Worm (Caenorhabditis elegans) whole organism, L4/young adult: ENCODE results near the gene mog-5.

Experiments used
- W03F9.2 ChIP-seq: fragments of 150-350 bp; optimal IDR thresholded peaks from 2 replicates; lab custom pipeline; 2014; ENCODE audit warnings: missing biosample characterization, missing genetic modification characterization
- dao-5 ChIP-seq: sonication (generic microtip); optimal IDR thresholded peaks from 2 replicates; lab custom pipeline; 2016; ENCODE audit warnings: missing genotype, missing genetic modification characterization, moderate library complexity, missing compliant biosample characterization
- him-1 ChIP-seq: sonication (generic microtip); optimal IDR thresholded peaks from 2 replicates; lab custom pipeline; 2016; ENCODE audit warnings: missing genotype, missing genetic modification reagents, missing genetic modification characterization, missing compliant biosample characterization

The mog-5 gene

ce11 chrII:5446506-5446905 lies 47.2 kb downstream of the mog-5 start, which contains the start of gene nmr-1:
TSS of gene nmr-1 (minus strand) at chrII:5446606.
- TF ChIP-seq W03F9.2 (tag; lab: Kevin White, UChicago) (no peak), him-1 (tag; lab: Kevin White, UChicago) (no peak), dao-5 (tag; lab: Kevin White, UChicago) (no peak)

DNA sequence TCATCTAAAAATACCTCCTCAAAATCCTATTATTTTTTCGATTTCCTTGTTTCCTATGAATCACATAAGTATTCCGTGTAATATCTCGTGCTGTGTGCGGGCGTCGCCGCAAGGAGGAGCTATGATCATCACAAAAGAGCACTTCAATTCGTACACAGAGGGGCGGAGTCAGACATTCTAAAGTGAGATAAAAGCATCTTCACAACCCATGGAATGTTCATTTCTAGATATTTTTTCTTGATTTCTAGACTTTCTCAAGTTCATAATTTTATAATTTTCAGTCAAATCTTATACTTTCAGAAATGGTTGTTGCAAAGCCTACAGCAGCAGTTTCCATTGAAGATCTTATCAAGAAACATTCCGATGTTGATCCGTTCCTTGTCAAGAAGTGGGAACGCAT lies 48.0 kb downstream of the mog-5 start, which contains the start of gene cex-1:
TSS of gene cex-1 (plus strand) at position 301 of the 400 bp plus-strand sequence.
- TF ChIP-seq W03F9.2 (tag; lab: Kevin White, UChicago) (no peak), dao-5 (tag; lab: Kevin White, UChicago) (no peak), him-1 (tag; lab: Kevin White, UChicago) (no peak)

DNA sequence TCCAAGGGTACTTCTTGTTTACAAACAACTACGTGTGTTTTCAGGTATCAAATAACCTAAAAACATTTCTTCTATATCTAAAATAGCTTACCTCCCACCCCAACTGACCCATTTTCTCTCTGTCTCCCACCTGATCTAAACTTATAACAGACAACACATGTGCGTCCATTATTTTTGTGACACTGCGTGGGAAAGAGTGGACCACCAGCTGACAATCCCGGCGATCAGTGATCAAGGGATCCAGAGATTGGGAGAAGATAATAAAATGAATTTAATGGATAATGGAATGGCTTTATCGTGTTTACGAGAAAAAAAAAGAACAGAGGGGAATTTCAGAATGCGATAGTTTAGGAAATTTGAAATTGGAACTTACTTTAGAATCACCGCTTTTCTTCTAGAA lies 49.9 kb downstream of the mog-5 start:
- no peak for TF ChIP-seq dao-5 (tag; lab: Kevin White, UChicago)
- no peak for TF ChIP-seq W03F9.2 (tag; lab: Kevin White, UChicago)
- no peak for TF ChIP-seq him-1 (tag; lab: Kevin White, UChicago)

DNA sequence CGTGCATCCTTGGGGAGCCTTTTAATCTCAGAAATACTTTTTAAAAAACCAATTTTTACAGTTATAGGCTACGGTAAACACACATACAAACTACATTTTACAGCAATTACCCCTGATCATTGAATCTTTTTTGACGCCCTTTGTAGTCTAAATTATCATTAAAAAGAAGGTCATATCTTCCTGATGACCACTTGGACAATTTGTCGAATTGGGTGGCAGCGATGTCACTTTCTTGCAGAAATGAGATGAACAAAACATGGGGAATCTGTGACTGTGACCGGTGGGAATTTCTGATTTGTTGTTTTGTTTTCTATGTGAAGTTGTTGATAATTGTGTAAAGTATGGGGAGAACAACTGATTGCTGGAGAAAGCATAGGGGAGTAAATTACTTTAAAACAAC lies 50.3 kb downstream of the mog-5 start:
- TF ChIP-seq W03F9.2 (tag; lab: Kevin White, UChicago) (no peak), dao-5 (tag; lab: Kevin White, UChicago) (no peak)

DNA sequence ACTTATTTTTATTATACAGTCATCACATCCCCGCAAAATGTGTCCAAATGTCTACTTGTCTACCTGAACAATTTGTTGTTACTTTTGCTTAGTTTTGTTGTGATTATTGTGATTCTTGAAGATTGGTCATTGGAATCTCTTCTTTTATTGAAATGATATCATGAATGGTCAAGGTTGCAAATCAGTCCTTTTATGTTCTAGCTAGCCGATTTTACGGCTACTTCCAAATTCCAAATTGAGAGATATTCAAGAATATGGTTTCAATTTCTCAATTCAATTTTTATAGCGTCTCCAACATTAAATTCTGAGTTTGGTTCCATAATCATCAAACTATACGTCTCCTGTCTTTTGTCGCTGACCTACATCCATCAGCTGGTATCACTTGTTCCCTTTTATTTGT lies 51.9 kb downstream of the mog-5 start:
- TF ChIP-seq him-1 (tag; lab: Kevin White, UChicago): no peak
- no peak for TF ChIP-seq dao-5 (tag; lab: Kevin White, UChicago)
- TF ChIP-seq W03F9.2 (tag; lab: Kevin White, UChicago): no peak

DNA sequence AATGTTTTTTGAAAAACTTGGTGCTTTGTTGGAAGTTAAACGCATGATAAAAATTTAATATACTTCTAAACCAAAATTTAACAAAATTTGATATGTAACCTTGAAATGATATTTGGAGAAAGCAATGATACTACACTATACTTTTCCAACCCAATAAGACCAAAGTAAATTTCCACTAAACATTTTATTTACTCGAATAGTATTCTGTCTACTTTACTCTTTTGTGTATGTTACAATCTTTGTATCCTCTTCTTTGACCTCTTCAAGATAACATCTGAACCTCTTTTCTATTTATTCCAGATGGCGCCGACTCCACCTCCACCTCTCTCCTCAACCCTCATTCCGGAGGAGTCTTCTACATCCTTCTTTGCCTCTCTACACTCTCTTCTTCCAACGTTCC lies 54.2 kb downstream of the mog-5 start, which contains the start of gene dhs-5:
TSS of gene dhs-5 (plus strand) at position 301 of the 400 bp plus-strand sequence.
- no peak for TF ChIP-seq W03F9.2 (tag; lab: Kevin White, UChicago)
- TF ChIP-seq him-1 (tag; lab: Kevin White, UChicago): no peak
- TF ChIP-seq dao-5 (tag; lab: Kevin White, UChicago): no peak
